Worm (Caenorhabditis elegans): ENCODE data around the gene srh-135.

Gene srh-135

ce11 chrII:10222577-10222976 lies 4.4 kb downstream of the srh-135 start, which contains the start of gene plc-3:
Gene plc-3, plus strand, starts transcription at chrII:10222877.
- TF ChIP-seq mdl-1 (tag; optimal IDR thresholded peaks at IDR 0.05) (no peak), lsy-2 (tag; optimal IDR thresholded peaks at IDR 0.05) (no peak), elt-3 (tag; optimal IDR thresholded peaks at IDR 0.05) (no peak), unc-39 (tag; optimal IDR thresholded peaks at IDR 0.05) (no peak), mab-5 (tag; optimal IDR thresholded peaks at IDR 0.05) (no peak), unc-62 (GFP tag; optimal IDR thresholded peaks at IDR 0.05) (no peak), nhr-12 (tag; optimal IDR thresholded peaks at IDR 0.05) (no peak), Y55F3AM.14 (GFP tag; optimal IDR thresholded peaks at IDR 0.05) (no peak), ceh-82 (tag; optimal IDR thresholded peaks at IDR 0.05) (no peak)

- TF ChIP-seq skn-1 (tag; optimal IDR thresholded peaks at IDR 0.05), result peak; percentile 65
- TF ChIP-seq nhr-6 (tag; optimal IDR thresholded peaks at IDR 0.05), result no peak
- peak; percentile 94 for TF ChIP-seq fos-1 (tag; optimal IDR thresholded peaks at IDR 0.05)
- peak; percentile 45 for TF ChIP-seq sma-9 (GFP tag; optimal IDR thresholded peaks at IDR 0.05)
- TF ChIP-seq sma-9 (tag; optimal IDR thresholded peaks at IDR 0.05), result no peak
- TF ChIP-seq egl-27 (tag; optimal IDR thresholded peaks at IDR 0.05), result no peak
- TF ChIP-seq mab-5 (tag; optimal IDR thresholded peaks at IDR 0.05), result no peak
- no peak for TF ChIP-seq sma-3 (GFP tag; optimal IDR thresholded peaks at IDR 0.05)
- TF ChIP-seq lin-13 (GFP tag; optimal IDR thresholded peaks at IDR 0.05), result no peak
- TF ChIP-seq gmeb-1 (tag; optimal IDR thresholded peaks at IDR 0.05), result peak; percentile 11
- TF ChIP-seq crh-2 (tag; optimal IDR thresholded peaks at IDR 0.05), result peak; percentile 33
Measured at ce11 chrII:10221627-10222026, 5.3 kb downstream of the srh-135 start.

ce11 chrII:10220631-10221030 lies 6.3 kb downstream of the srh-135 start:
- TF ChIP-seq Y55F3AM.14 (GFP tag; optimal IDR thresholded peaks at IDR 0.05) (no peak), blmp-1 (tag; optimal IDR thresholded peaks at IDR 0.05; ENCODE audit: insufficient read depth) (peak; percentile 21), nhr-25 (tag; optimal IDR thresholded peaks at IDR 0.05) (peak; percentile 48), sma-9 (GFP tag; optimal IDR thresholded peaks at IDR 0.05) (peak; percentile 29), sma-9 (tag; optimal IDR thresholded peaks at IDR 0.05) (no peak), F13H6.1 (tag; optimal IDR thresholded peaks at IDR 0.05) (peak; percentile 26), crh-2 (tag; optimal IDR thresholded peaks at IDR 0.05) (no peak), aly-2 (tag; optimal IDR thresholded peaks at IDR 0.05) (no peak)

ce11 chrII:10218171-10218570 lies 8.8 kb downstream of the srh-135 start, which contains the start of gene ref-1:
Gene ref-1, plus strand, starts transcription at chrII:10218471.
- TF ChIP-seq R02D3.7 (tag; optimal IDR thresholded peaks at IDR 0.05) (no peak), C34F6.9 (tag; optimal IDR thresholded peaks at IDR 0.05) (no peak), lin-39 (tag; optimal IDR thresholded peaks at IDR 0.05) (no peak), nhr-6 (tag; optimal IDR thresholded peaks at IDR 0.05) (no peak), gmeb-1 (tag; optimal IDR thresholded peaks at IDR 0.05) (no peak)

ce11 chrII:10206425-10206824 lies 20.5 kb downstream of the srh-135 start, which contains the start of gene T01E8.1:
Gene T01E8.1, plus strand, starts transcription at chrII:10206725.
- TF ChIP-seq blmp-1 (tag; optimal IDR thresholded peaks at IDR 0.05; ENCODE audit: insufficient read depth), result no peak
- no peak for TF ChIP-seq ceh-16 (tag; optimal IDR thresholded peaks at IDR 0.05)
- TF ChIP-seq ZK546.5 (tag; optimal IDR thresholded peaks at IDR 0.05), result no peak
- no peak for TF ChIP-seq ztf-1 (GFP tag; conservative IDR thresholded peaks at IDR 0.05)
- TF ChIP-seq snpc-4 (tag; optimal IDR thresholded peaks at IDR 0.05), result no peak
- TF ChIP-seq nhr-21 (tag; optimal IDR thresholded peaks at IDR 0.05), result no peak
- no peak for TF ChIP-seq F13H6.1 (tag; optimal IDR thresholded peaks at IDR 0.05)
- TF ChIP-seq gmeb-1 (tag; optimal IDR thresholded peaks at IDR 0.05), result no peak

ce11 chrII:10204428-10205049 lies 22.4 kb downstream of the srh-135 start:
- TF ChIP-seq nhr-129 (tag; optimal IDR thresholded peaks at IDR 0.05) (peak; percentile 74), F13H6.1 (tag; optimal IDR thresholded peaks at IDR 0.05) (peak; percentile 54), lsy-2 (tag; optimal IDR thresholded peaks at IDR 0.05) (peak in 1 of 2 experiments; percentile 11), ztf-4 (tag; optimal IDR thresholded peaks at IDR 0.05) (no peak), C34F6.9 (tag; optimal IDR thresholded peaks at IDR 0.05) (no peak)

Data from whole organism, L2 larva.